Worm (Caenorhabditis elegans) whole organism, L2 larva: Measurements from ENCODE around the gene srz-103.

Source experiments
- F13H6.1 ChIP-seq: sonication (generic microtip); optimal IDR thresholded peaks from 2 replicates; lab custom pipeline; 2016; ENCODE audit warnings: missing genetic modification characterization, missing compliant biosample characterization
- Y55F3AM.14 ChIP-seq: fragments of 200-800 bp; sonication (Bioruptor generic); optimal IDR thresholded peaks from 2 replicates; lab custom pipeline; 2018; ENCODE audit warnings: mild to moderate bottlenecking, missing genetic modification characterization, missing compliant biosample characterization
- ZK546.5 ChIP-seq: sonication (generic microtip); optimal IDR thresholded peaks from 2 replicates; lab custom pipeline; 2017; ENCODE audit warnings: missing biosample characterization, missing genetic modification characterization
- alr-1 ChIP-seq: fragments of 150-350 bp; optimal IDR thresholded peaks from 2 replicates; lab custom pipeline; 2014; ENCODE audit warnings: missing biosample characterization, missing genetic modification characterization
- aly-2 ChIP-seq: fragments of 150-350 bp; optimal IDR thresholded peaks from 2 replicates; lab custom pipeline; 2014; ENCODE audit warnings: missing biosample characterization, missing genetic modification characterization
- ama-1 ChIP-seq: fragments of 150-350 bp; optimal IDR thresholded peaks from 2 replicates; lab custom pipeline; 2018; ENCODE audit warnings: inconsistent platforms
- blmp-1 ChIP-seq: sonication (generic microtip); optimal IDR thresholded peaks from 2 replicates; lab custom pipeline; 2017; ENCODE audit warnings: missing genetic modification characterization, mild to moderate bottlenecking, missing compliant biosample characterization, antibody characterized with exemption, moderate library complexity; ENCODE audit not compliant: insufficient read depth
- ceh-16 ChIP-seq: fragments of 150-350 bp; optimal IDR thresholded peaks from 2 replicates; lab custom pipeline; 2014; ENCODE audit warnings: missing biosample characterization, missing genetic modification characterization
- ceh-82 ChIP-seq: fragments of 150-350 bp; optimal IDR thresholded peaks from 2 replicates; lab custom pipeline; 2014; ENCODE audit warnings: missing biosample characterization, missing genetic modification characterization
- dmd-4 ChIP-seq: sonication (generic microtip); optimal IDR thresholded peaks from 2 replicates; lab custom pipeline; 2017; ENCODE audit warnings: missing biosample characterization, missing genetic modification characterization
- egl-27 ChIP-seq: sonication (generic microtip); optimal IDR thresholded peaks from 3 replicates; lab custom pipeline; 2017; ENCODE audit warnings: missing biosample characterization, missing genetic modification reagents, missing genetic modification characterization
- elt-1 ChIP-seq: fragments of 150-350 bp; optimal IDR thresholded peaks from 2 replicates; lab custom pipeline; 2014; ENCODE audit warnings: missing biosample characterization, missing genetic modification characterization
- fos-1 ChIP-seq: fragments of 150-350 bp; optimal IDR thresholded peaks from 2 replicates; lab custom pipeline; 2014; ENCODE audit warnings: missing biosample characterization, missing genetic modification characterization
- gmeb-1 ChIP-seq: fragments of 150-350 bp; optimal IDR thresholded peaks from 2 replicates; lab custom pipeline; 2014; ENCODE audit warnings: missing biosample characterization, missing genetic modification characterization
- lin-11 ChIP-seq: fragments of 150-350 bp; sonication (generic microtip); optimal IDR thresholded peaks from 2 replicates; lab custom pipeline; 2014; ENCODE audit warnings: missing biosample characterization, missing genetic modification characterization, inconsistent platforms, mixed read lengths
- lin-13 ChIP-seq: fragments of 150-350 bp; optimal IDR thresholded peaks from 2 replicates; lab custom pipeline; 2014; ENCODE audit warnings: missing biosample characterization, missing genetic modification reagents, missing genetic modification characterization
- lin-39 ChIP-seq: fragments of 150-350 bp; optimal IDR thresholded peaks from 2 replicates; lab custom pipeline; 2014; ENCODE audit warnings: missing biosample characterization, missing genetic modification reagents, missing genetic modification characterization
- lsy-2 ChIP-seq, 2 experiments: fragments of 150-350 bp in 1 of 2; sonication (generic microtip) in 1 of 2; optimal IDR thresholded peaks; 2 replicates each; lab custom pipeline; 2014 to 2017; ENCODE audit warnings: missing biosample characterization in 2 of 2, missing genetic modification characterization in 2 of 2
- mab-5 ChIP-seq: fragments of 150-350 bp; optimal IDR thresholded peaks from 2 replicates; lab custom pipeline; 2014; ENCODE audit warnings: missing biosample characterization, missing genetic modification characterization
- mdl-1 ChIP-seq, 2 experiments: fragments of 150-350 bp in 1 of 2; sonication (generic microtip) in 1 of 2; optimal IDR thresholded peaks; 2 replicates each; lab custom pipeline; 2017; ENCODE audit warnings: missing biosample characterization in 2 of 2, missing genetic modification characterization in 2 of 2
- nhr-10 ChIP-seq: sonication (generic microtip); optimal IDR thresholded peaks from 2 replicates; lab custom pipeline; 2017; ENCODE audit warnings: missing biosample characterization, missing genetic modification characterization
- nhr-11 ChIP-seq: fragments of 150-350 bp; optimal IDR thresholded peaks from 2 replicates; lab custom pipeline; 2014; ENCODE audit warnings: missing biosample characterization, missing genetic modification characterization
- nhr-12 ChIP-seq: fragments of 150-350 bp; optimal IDR thresholded peaks from 2 replicates; lab custom pipeline; 2014; ENCODE audit warnings: missing biosample characterization, missing genetic modification characterization
- nhr-23 ChIP-seq: fragments of 150-350 bp; optimal IDR thresholded peaks from 2 replicates; lab custom pipeline; 2014; ENCODE audit warnings: missing biosample characterization, missing genetic modification reagents, missing genetic modification characterization
- nhr-237 ChIP-seq: fragments of 150-350 bp; optimal IDR thresholded peaks from 2 replicates; lab custom pipeline; 2014; ENCODE audit warnings: missing biosample characterization, missing genetic modification characterization
- nhr-25 ChIP-seq: fragments of 150-350 bp; sonication (generic microtip); optimal IDR thresholded peaks from 3 replicates; lab custom pipeline; 2014; ENCODE audit warnings: missing biosample characterization, missing genetic modification characterization
- nhr-6 ChIP-seq: fragments of 150-350 bp; optimal IDR thresholded peaks from 2 replicates; lab custom pipeline; 2014; ENCODE audit warnings: missing biosample characterization, missing genetic modification characterization
- nhr-77 ChIP-seq: fragments of 150-350 bp; optimal IDR thresholded peaks from 2 replicates; lab custom pipeline; 2014; ENCODE audit warnings: missing biosample characterization, missing genetic modification characterization
- skn-1 ChIP-seq: sonication (generic microtip); optimal IDR thresholded peaks from 2 replicates; lab custom pipeline; 2017; ENCODE audit warnings: missing biosample characterization, missing genetic modification characterization
- sma-3 ChIP-seq: sonication (generic microtip); optimal IDR thresholded peaks from 2 replicates; lab custom pipeline; 2016; ENCODE audit warnings: missing genetic modification reagents, missing genetic modification characterization, missing compliant biosample characterization
- snpc-4 ChIP-seq: fragments of 150-350 bp; optimal IDR thresholded peaks from 2 replicates; lab custom pipeline; 2014; ENCODE audit warnings: missing biosample characterization, missing genetic modification characterization
- unc-55 ChIP-seq: fragments of 150-350 bp; sonication (generic microtip); optimal IDR thresholded peaks from 3 replicates; lab custom pipeline; 2014; ENCODE audit warnings: missing biosample characterization, missing genetic modification reagents, missing genetic modification characterization
- ztf-1 ChIP-seq: fragments of 200-800 bp; sonication (Bioruptor generic); conservative IDR thresholded peaks from 2 replicates; pipeline ENCODE4 v1.3.6; 2022; ENCODE audit warnings: missing genetic modification characterization, missing compliant biosample characterization
- ztf-11 ChIP-seq: sonication (generic microtip); optimal IDR thresholded peaks from 2 replicates; lab custom pipeline; 2017; ENCODE audit warnings: missing biosample characterization, missing genetic modification characterization
- ztf-4 ChIP-seq: fragments of 150-350 bp; optimal IDR thresholded peaks from 2 replicates; lab custom pipeline; 2014; ENCODE audit warnings: missing biosample characterization, missing genetic modification characterization

srz-103 gene

ce11 chrV:16693732-16694131, 14.6 kb upstream of the srz-103 start, which contains the start of gene srw-42:
srw-42 (minus strand) TSS chrV:16693832.
- TF ChIP-seq nhr-77 (tag; lab: Kevin White, UChicago) (no peak), nhr-25 (no peak), ztf-4 (tag; lab: Kevin White, UChicago) (no peak), lin-39 (tag; lab: Kevin White, UChicago) (no peak), dmd-4 (tag; lab: Kevin White, UChicago) (no peak), snpc-4 (tag; lab: Kevin White, UChicago) (no peak), ama-1 (lab: Kevin White, UChicago) (no peak), ztf-1 (GFP tag; lab: Robert Waterston, UW) (no peak), nhr-11 (tag; lab: Kevin White, UChicago) (no peak)

- TF ChIP-seq snpc-4 (tag; lab: Kevin White, UChicago) (no peak), nhr-23 (no peak), nhr-10 (tag; lab: Kevin White, UChicago) (no peak), skn-1 (no peak), ceh-16 (tag; lab: Kevin White, UChicago) (no peak), ZK546.5 (tag; lab: Kevin White, UChicago) (no peak), nhr-12 (tag; lab: Kevin White, UChicago) (no peak), Y55F3AM.14 (no peak), ceh-82 (no peak)
Measured at ce11 chrV:16692988-16693387, 13.9 kb upstream of the srz-103 start.

ce11 chrV:16687227-16687626, 8.1 kb upstream of the srz-103 start, which contains the start of gene srz-102:
srz-102 (plus strand) TSS chrV:16687527.
- TF ChIP-seq lin-39 (tag; lab: Kevin White, UChicago), result no peak
- no peak for TF ChIP-seq mdl-1 (tag; optimal IDR thresholded peaks at IDR 0.05; lab: Kevin White, UChicago)
- no peak for TF ChIP-seq elt-1
- TF ChIP-seq nhr-25, result no peak
- no peak for TF ChIP-seq ztf-1 (GFP tag; lab: Robert Waterston, UW)
- TF ChIP-seq fos-1 (tag; lab: Kevin White, UChicago), result no peak
- no peak for TF ChIP-seq nhr-23
- no peak for TF ChIP-seq ceh-82
- no peak for TF ChIP-seq nhr-11 (tag; lab: Kevin White, UChicago)
- no peak for TF ChIP-seq nhr-6 (tag; lab: Kevin White, UChicago)
- TF ChIP-seq lin-13 (GFP tag; lab: Kevin White, UChicago), result no peak
- TF ChIP-seq lsy-2 (tag; optimal IDR thresholded peaks at IDR 0.05; lab: Kevin White, UChicago), result no peak
- TF ChIP-seq aly-2 (tag; lab: Kevin White, UChicago), result no peak
- TF ChIP-seq nhr-12 (tag; lab: Kevin White, UChicago), result no peak
- TF ChIP-seq snpc-4 (tag; lab: Kevin White, UChicago), result no peak
- TF ChIP-seq nhr-237 (tag; lab: Kevin White, UChicago), result no peak
- no peak for TF ChIP-seq alr-1
- no peak for TF ChIP-seq blmp-1 (tag; lab: Kevin White, UChicago)
- no peak for TF ChIP-seq mab-5 (tag; lab: Kevin White, UChicago)
- no peak for TF ChIP-seq gmeb-1 (tag; lab: Kevin White, UChicago)

- TF ChIP-seq sma-3 (GFP tag; lab: Kevin White, UChicago), result no peak
Measured at ce11 chrV:16685725-16686124, 6.6 kb upstream of the srz-103 start, which contains the start of gene srw-43. srw-43 (plus strand) TSS chrV:16686025.

- TF ChIP-seq aly-2 (tag; lab: Kevin White, UChicago) (no peak), mdl-1 (tag; optimal IDR thresholded peaks at IDR 0.05; lab: Kevin White, UChicago) (no peak), ztf-11 (tag; lab: Kevin White, UChicago) (no peak), ama-1 (lab: Kevin White, UChicago) (no peak), ceh-16 (tag; lab: Kevin White, UChicago) (no peak), nhr-77 (tag; lab: Kevin White, UChicago) (no peak), Y55F3AM.14 (no peak), unc-55 (GFP tag; lab: Kevin White, UChicago) (no peak), egl-27 (tag; lab: Kevin White, UChicago) (no peak), F13H6.1 (no peak), nhr-237 (tag; lab: Kevin White, UChicago) (no peak), ZK546.5 (tag; lab: Kevin White, UChicago) (no peak), lin-11 (tag; lab: Kevin White, UChicago) (no peak)
Measured at ce11 chrV:16683359-16683758, 4.2 kb upstream of the srz-103 start.
